Worm (Caenorhabditis elegans) whole organism, late embryonic: ENCODE results near the gene lec-10.

Experiments
- C08G9.2 ChIP-seq: sonication (generic microtip); optimal IDR thresholded peaks from 2 replicates; lab custom pipeline; 2016; ENCODE audit warnings: mild to moderate bottlenecking, missing genetic modification characterization, moderate library complexity, missing compliant biosample characterization
- C38D4.7 ChIP-seq: fragments of 200-800 bp; sonication (Bioruptor generic); optimal IDR thresholded peaks from 2 replicates; lab custom pipeline; 2018; ENCODE audit warnings: mild to moderate bottlenecking, missing genetic modification characterization, moderate library complexity, missing compliant biosample characterization
- T23F11.4 ChIP-seq: fragments of 200-800 bp; sonication (Bioruptor generic); optimal IDR thresholded peaks from 2 replicates; lab custom pipeline; 2018; ENCODE audit warnings: mild to moderate bottlenecking, missing genetic modification characterization, missing compliant biosample characterization
- Y22D7AL.16 ChIP-seq: sonication (generic microtip); optimal IDR thresholded peaks from 2 replicates; lab custom pipeline; 2016; ENCODE audit warnings: missing genetic modification characterization, missing compliant biosample characterization
- ahr-1 ChIP-seq: sonication (generic microtip); optimal IDR thresholded peaks from 2 replicates; lab custom pipeline; 2016; ENCODE audit warnings: missing genetic modification characterization, missing compliant biosample characterization
- ceh-14 ChIP-seq: sonication (generic microtip); optimal IDR thresholded peaks from 2 replicates; lab custom pipeline; 2016; ENCODE audit warnings: missing genotype, missing genetic modification characterization, missing compliant biosample characterization
- ceh-18 ChIP-seq: sonication (generic microtip); optimal IDR thresholded peaks from 2 replicates; lab custom pipeline; 2016; ENCODE audit warnings: missing genetic modification characterization, missing compliant biosample characterization
- ceh-19 ChIP-seq: fragments of 200-800 bp; sonication (Bioruptor generic); optimal IDR thresholded peaks from 2 replicates; lab custom pipeline; 2018; ENCODE audit warnings: mild to moderate bottlenecking, missing genetic modification characterization, missing compliant biosample characterization
- ceh-2 ChIP-seq: sonication (generic microtip); optimal IDR thresholded peaks from 2 replicates; lab custom pipeline; 2016; ENCODE audit warnings: missing genotype, missing genetic modification characterization, missing compliant biosample characterization
- ceh-22 ChIP-seq: sonication (generic microtip); optimal IDR thresholded peaks from 2 replicates; lab custom pipeline; 2017; ENCODE audit warnings: missing biosample characterization, missing genetic modification characterization
- ceh-45 ChIP-seq: fragments of 200-800 bp; sonication (Bioruptor generic); IDR thresholded peaks from 2 replicates; pipeline ENCODE4 v1.3.6; 2022; ENCODE audit warnings: missing genetic modification reagents, missing genetic modification characterization, missing compliant biosample characterization
- che-1 ChIP-seq: sonication (generic microtip); optimal IDR thresholded peaks from 2 replicates; lab custom pipeline; 2016; ENCODE audit warnings: mild to moderate bottlenecking, missing genetic modification characterization, missing compliant biosample characterization
- dmd-4 ChIP-seq: sonication (generic microtip); optimal IDR thresholded peaks from 2 replicates; lab custom pipeline; 2016; ENCODE audit warnings: borderline replicate concordance, missing genetic modification characterization, missing compliant biosample characterization
- ets-4 ChIP-seq: sonication (generic microtip); optimal IDR thresholded peaks from 2 replicates; lab custom pipeline; 2016; ENCODE audit warnings: missing genetic modification characterization, missing compliant biosample characterization
- fax-1 ChIP-seq: sonication (generic microtip); optimal IDR thresholded peaks from 2 replicates; lab custom pipeline; 2016; ENCODE audit warnings: missing genotype, missing genetic modification characterization, missing compliant biosample characterization
- fkh-10 ChIP-seq: fragments of 150-350 bp; optimal IDR thresholded peaks from 2 replicates; lab custom pipeline; 2014; ENCODE audit warnings: missing biosample characterization, missing genetic modification reagents, missing genetic modification characterization
- hlh-30 ChIP-seq: sonication (generic microtip); optimal IDR thresholded peaks from 2 replicates; lab custom pipeline; 2017; ENCODE audit warnings: antibody characterized with exemption, missing genetic modification characterization, missing compliant biosample characterization; ENCODE audit not compliant: insufficient read depth
- hlh-8 ChIP-seq: sonication (generic microtip); optimal IDR thresholded peaks from 2 replicates; lab custom pipeline; 2016; ENCODE audit warnings: missing genotype, missing genetic modification characterization, missing compliant biosample characterization
- lim-6 ChIP-seq: sonication (generic microtip); optimal IDR thresholded peaks from 2 replicates; lab custom pipeline; 2016; ENCODE audit warnings: missing genetic modification characterization, missing compliant biosample characterization
- lin-11 ChIP-seq: fragments of 200-800 bp; sonication (Bioruptor generic); optimal IDR thresholded peaks from 2 replicates; lab custom pipeline; 2018; ENCODE audit warnings: mild to moderate bottlenecking, missing genetic modification characterization, missing compliant biosample characterization
- madf-2 ChIP-seq: sonication (generic microtip); optimal IDR thresholded peaks from 2 replicates; lab custom pipeline; 2017; ENCODE audit warnings: missing genetic modification characterization, missing compliant biosample characterization
- mec-3 ChIP-seq: sonication (generic microtip); optimal IDR thresholded peaks from 2 replicates; lab custom pipeline; 2016; ENCODE audit warnings: borderline replicate concordance, missing genetic modification characterization, missing compliant biosample characterization
- nfya-1 ChIP-seq: sonication (generic microtip); optimal IDR thresholded peaks from 2 replicates; lab custom pipeline; 2017; ENCODE audit warnings: missing genetic modification characterization, mild to moderate bottlenecking, missing compliant biosample characterization, antibody characterized with exemption, moderate library complexity
- nhr-232 ChIP-seq: sonication (generic microtip); optimal IDR thresholded peaks from 2 replicates; lab custom pipeline; 2016; ENCODE audit warnings: missing genetic modification characterization, missing compliant biosample characterization
- npax-4 ChIP-seq: sonication (generic microtip); optimal IDR thresholded peaks from 2 replicates; lab custom pipeline; 2016; ENCODE audit warnings: missing genetic modification characterization, missing compliant biosample characterization
- pag-3 ChIP-seq: sonication (generic microtip); optimal IDR thresholded peaks from 2 replicates; lab custom pipeline; 2016; ENCODE audit warnings: missing compliant biosample characterization, missing genetic modification characterization, borderline replicate concordance
- pat-9 ChIP-seq: fragments of 200-800 bp; sonication (Bioruptor generic); optimal IDR thresholded peaks from 2 replicates; lab custom pipeline; 2018; ENCODE audit warnings: mild to moderate bottlenecking, missing genetic modification characterization, moderate library complexity, missing compliant biosample characterization
- pros-1 ChIP-seq: fragments of 150-350 bp; optimal IDR thresholded peaks from 2 replicates; lab custom pipeline; 2014; ENCODE audit warnings: missing biosample characterization, missing genetic modification reagents, missing genetic modification characterization
- rnt-1 ChIP-seq: sonication (generic microtip); optimal IDR thresholded peaks from 2 replicates; lab custom pipeline; 2016; ENCODE audit warnings: missing genetic modification characterization, missing compliant biosample characterization
- sdc-2 ChIP-seq: sonication (generic microtip); optimal IDR thresholded peaks from 2 replicates; lab custom pipeline; 2016; ENCODE audit warnings: missing genotype, missing genetic modification characterization, missing compliant biosample characterization
- syd-9 ChIP-seq: sonication (generic microtip); optimal IDR thresholded peaks from 2 replicates; lab custom pipeline; 2016; ENCODE audit warnings: mild to moderate bottlenecking, missing genetic modification characterization, moderate library complexity, missing compliant biosample characterization
- tbx-2 ChIP-seq: sonication (generic microtip); optimal IDR thresholded peaks from 2 replicates; lab custom pipeline; 2016; ENCODE audit warnings: missing genetic modification characterization, missing compliant biosample characterization
- tbx-7 ChIP-seq: sonication (generic microtip); optimal IDR thresholded peaks from 2 replicates; lab custom pipeline; 2016; ENCODE audit warnings: missing genotype, missing genetic modification characterization, missing compliant biosample characterization
- unc-3 ChIP-seq, 2 experiments: fragments of 200-800 bp in 1 of 2; sonication (Bioruptor generic) in 1 of 2; sonication (generic microtip) in 1 of 2; conservative IDR thresholded peaks in 1 of 2; optimal IDR thresholded peaks in 1 of 2; 2 replicates each; pipeline versions ENCODE4 v1.3.6 to Lab custom; 2016 to 2022; ENCODE audit warnings: missing compliant biosample characterization in 2 of 2, missing genetic modification characterization in 2 of 2, missing genetic modification reagents in 1 of 2
- unc-42 ChIP-seq: sonication (generic microtip); optimal IDR thresholded peaks from 2 replicates; lab custom pipeline; 2016; ENCODE audit warnings: missing genotype, missing genetic modification characterization, missing compliant biosample characterization
- unc-55 ChIP-seq: sonication (generic microtip); optimal IDR thresholded peaks from 2 replicates; lab custom pipeline; 2017; ENCODE audit warnings: missing biosample characterization, missing genetic modification reagents, missing genetic modification characterization
- unc-86 ChIP-seq: sonication (generic microtip); optimal IDR thresholded peaks from 2 replicates; lab custom pipeline; 2016; ENCODE audit warnings: missing genetic modification characterization, missing compliant biosample characterization

lec-10 gene

DNA sequence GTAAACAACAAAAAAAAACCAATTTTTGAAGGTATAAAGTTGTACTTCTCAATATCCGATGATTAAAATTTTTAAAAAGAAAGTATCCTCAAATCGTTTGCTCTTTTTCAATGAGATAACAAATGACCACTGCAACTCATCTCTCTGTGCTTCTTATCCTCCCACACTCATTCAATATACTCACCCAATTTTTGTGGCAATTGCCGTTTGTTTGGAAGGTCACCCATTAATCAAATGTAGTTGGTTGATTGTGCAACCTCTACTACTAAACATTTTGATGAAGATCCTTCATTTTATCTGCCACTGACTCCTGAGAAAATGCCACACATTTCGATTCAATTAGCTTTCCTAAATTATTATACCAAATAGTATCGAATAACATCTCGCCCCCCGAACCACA is 21.2 kb downstream of the lec-10 start:
- TF ChIP-seq ets-4 (tag; lab: Kevin White, UChicago) (no peak), hlh-30 (tag; lab: Kevin White, UChicago) (no peak), sdc-2 (tag; lab: Kevin White, UChicago) (no peak), ceh-19 (GFP tag; lab: Kevin White, UChicago) (peak; percentile 45), rnt-1 (tag; lab: Kevin White, UChicago) (no peak), ceh-14 (tag; lab: Kevin White, UChicago) (no peak), npax-4 (tag; lab: Kevin White, UChicago) (no peak), nfya-1 (no peak)

DNA sequence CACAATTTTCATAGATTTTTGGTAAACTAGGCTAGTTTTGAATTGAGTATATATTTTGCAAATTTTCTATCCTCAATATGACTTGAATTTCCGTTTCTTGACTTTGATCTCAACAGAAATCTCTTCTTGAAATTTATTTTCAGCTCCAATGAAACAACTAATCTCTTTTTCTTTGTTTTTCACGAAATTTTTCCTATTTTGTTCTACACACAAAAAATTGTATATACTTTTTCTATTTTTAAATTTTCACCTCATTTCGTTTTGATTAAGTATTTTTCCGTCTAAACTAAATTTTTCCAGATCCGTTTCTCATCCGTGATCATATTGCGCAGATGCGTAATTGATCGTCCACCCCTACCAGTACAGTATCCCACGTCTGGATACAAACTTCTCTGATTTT is 24.2 kb downstream of the lec-10 start, which contains the start of gene unc-83:
Gene unc-83 (plus strand): TSS at position 301 of the 400 bp plus-strand sequence.
- TF ChIP-seq pat-9 (tag; lab: Kevin White, UChicago): no peak
- TF ChIP-seq sdc-2 (tag; lab: Kevin White, UChicago): no peak
- no peak for TF ChIP-seq npax-4 (tag; lab: Kevin White, UChicago)
- TF ChIP-seq mec-3 (tag; lab: Kevin White, UChicago): no peak
- no peak for TF ChIP-seq lin-11 (tag; lab: Kevin White, UChicago)
- TF ChIP-seq Y22D7AL.16 (tag; lab: Kevin White, UChicago): no peak
- no peak for TF ChIP-seq ets-4 (tag; lab: Kevin White, UChicago)
- TF ChIP-seq ceh-45 (GFP tag; lab: Robert Waterston, UW): no peak
- no peak for TF ChIP-seq che-1 (tag; lab: Kevin White, UChicago)
- no peak for TF ChIP-seq fkh-10 (GFP tag; lab: Kevin White, UChicago)
- no peak for TF ChIP-seq C08G9.2 (tag; lab: Kevin White, UChicago)

DNA sequence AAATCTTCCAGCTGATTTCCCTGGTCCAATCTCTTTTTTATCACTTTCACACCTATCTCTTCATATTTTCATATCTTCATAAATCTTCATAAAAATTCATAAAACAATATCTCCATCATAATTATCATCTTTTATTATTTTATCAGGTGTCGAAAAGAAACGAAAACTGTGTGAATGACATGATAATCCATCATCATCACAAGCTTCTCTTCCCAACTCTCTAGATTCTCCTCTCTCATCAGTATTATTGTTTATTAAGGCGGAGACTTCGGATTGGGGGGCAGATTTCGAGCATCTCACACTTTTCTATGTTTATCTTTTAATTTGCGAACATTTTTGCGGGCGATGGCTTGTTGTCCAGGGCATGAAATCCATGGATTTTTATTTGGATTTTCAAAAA is 24.7 kb downstream of the lec-10 start:
- TF ChIP-seq ceh-19 (GFP tag; lab: Kevin White, UChicago) (no peak), unc-55 (GFP tag; lab: Kevin White, UChicago) (peak; percentile 73), nhr-232 (tag; lab: Kevin White, UChicago) (no peak), pros-1 (tag; lab: Kevin White, UChicago) (no peak)

DNA sequence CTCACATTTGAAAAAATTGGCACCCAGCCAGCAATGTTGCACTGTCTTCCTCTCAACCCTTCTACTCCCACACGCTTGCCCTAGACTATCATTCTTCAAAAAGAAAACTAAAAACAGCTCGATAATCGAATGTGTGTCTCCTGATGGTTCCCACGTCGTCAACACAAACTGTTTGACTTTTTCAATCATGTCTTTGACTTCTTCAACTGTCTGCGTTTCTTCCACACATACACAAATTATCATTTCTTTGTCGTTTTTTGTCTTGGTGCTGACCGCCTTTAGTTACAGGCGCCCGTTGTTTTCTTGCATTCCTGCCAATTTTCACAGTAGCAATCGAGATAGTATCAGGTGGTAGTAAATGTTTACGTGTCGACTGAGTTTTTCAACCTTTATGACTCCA is 26.3 kb downstream of the lec-10 start:
- TF ChIP-seq syd-9 (tag; lab: Kevin White, UChicago) (no peak), lim-6 (tag; lab: Kevin White, UChicago) (no peak), pat-9 (tag; lab: Kevin White, UChicago) (no peak), unc-42 (no peak), madf-2 (no peak), dmd-4 (no peak), nhr-232 (tag; lab: Kevin White, UChicago) (no peak), unc-86 (tag; lab: Kevin White, UChicago) (no peak), ceh-18 (tag; lab: Kevin White, UChicago) (no peak), ahr-1 (no peak), unc-55 (GFP tag; lab: Kevin White, UChicago) (no peak)
- TF ChIP-seq, all 69 proteins: peak for 0

DNA sequence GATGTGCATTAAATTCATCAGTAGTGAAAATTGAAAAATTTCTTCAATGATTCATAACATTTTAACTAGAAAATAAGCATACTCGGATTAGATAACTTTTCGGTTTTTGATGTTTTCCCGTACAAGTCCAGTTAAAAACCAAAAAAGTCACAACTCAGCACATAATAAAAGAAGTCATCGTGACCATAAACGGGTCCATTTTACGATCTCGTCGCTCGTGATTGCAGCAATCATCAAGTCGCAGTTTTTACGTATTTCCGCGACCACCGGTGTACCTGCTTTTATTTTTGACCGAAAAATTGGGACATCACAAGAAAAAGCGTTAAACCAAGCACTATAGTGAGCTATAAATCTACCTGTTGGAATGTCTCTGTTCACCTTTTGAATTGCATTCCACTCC is 27.7 kb downstream of the lec-10 start:
- no peak for TF ChIP-seq nfya-1
- no peak for TF ChIP-seq ceh-2 (tag; lab: Kevin White, UChicago)
- TF ChIP-seq ceh-18 (tag; lab: Kevin White, UChicago): no peak
- TF ChIP-seq unc-3 (GFP tag; conservative IDR thresholded peaks at IDR 0.05; lab: Robert Waterston, UW): no peak
- TF ChIP-seq unc-3 (tag; optimal IDR thresholded peaks at IDR 0.05; lab: Kevin White, UChicago): no peak
- TF ChIP-seq fax-1 (tag; lab: Kevin White, UChicago): no peak
- no peak for TF ChIP-seq hlh-8 (tag; lab: Kevin White, UChicago)
- no peak for TF ChIP-seq ceh-22
- TF ChIP-seq npax-4 (tag; lab: Kevin White, UChicago): no peak
- TF ChIP-seq T23F11.4 (GFP tag; lab: Kevin White, UChicago): no peak
- TF ChIP-seq pag-3 (tag; lab: Kevin White, UChicago): no peak
- TF ChIP-seq tbx-2 (tag; lab: Kevin White, UChicago): no peak
- no peak for TF ChIP-seq pros-1 (tag; lab: Kevin White, UChicago)
- no peak for TF ChIP-seq C38D4.7 (GFP tag; lab: Kevin White, UChicago)
- TF ChIP-seq tbx-7: no peak
- TF ChIP-seq ets-4 (tag; lab: Kevin White, UChicago): no peak
- no peak for TF ChIP-seq che-1 (tag; lab: Kevin White, UChicago)
- TF ChIP-seq pat-9 (tag; lab: Kevin White, UChicago): no peak
